Worm (Caenorhabditis elegans) whole organism, L3 larva: Measurements from ENCODE around the gene tin-10.

Source experiments
- ZK546.5 ChIP-seq: sonication (generic microtip); optimal IDR thresholded peaks from 2 replicates; lab custom pipeline; 2017; ENCODE audit warnings: missing biosample characterization, missing genetic modification characterization
- aly-2 ChIP-seq: fragments of 150-350 bp; optimal IDR thresholded peaks from 2 replicates; lab custom pipeline; 2014; ENCODE audit warnings: missing biosample characterization, missing genetic modification characterization
- ceh-16 ChIP-seq: sonication (generic microtip); optimal IDR thresholded peaks from 2 replicates; lab custom pipeline; 2017; ENCODE audit warnings: missing biosample characterization, missing genetic modification characterization
- ceh-28 ChIP-seq: fragments of 150-350 bp; optimal IDR thresholded peaks from 2 replicates; lab custom pipeline; 2014; ENCODE audit warnings: missing biosample characterization, missing genetic modification reagents, missing genetic modification characterization
- ceh-82 ChIP-seq: fragments of 150-350 bp; optimal IDR thresholded peaks from 2 replicates; lab custom pipeline; 2014; ENCODE audit warnings: missing biosample characterization, missing genetic modification characterization
- ceh-9 ChIP-seq: sonication (generic microtip); optimal IDR thresholded peaks from 2 replicates; lab custom pipeline; 2018; ENCODE audit warnings: missing biosample characterization, missing genetic modification characterization
- egl-27 ChIP-seq: sonication (generic microtip); optimal IDR thresholded peaks from 4 replicates; lab custom pipeline; 2017; ENCODE audit warnings: missing biosample characterization, missing genetic modification reagents, missing genetic modification characterization
- elt-1 ChIP-seq: fragments of 150-350 bp; optimal IDR thresholded peaks from 2 replicates; lab custom pipeline; 2014; ENCODE audit warnings: missing biosample characterization, missing genetic modification characterization
- elt-2 ChIP-seq: sonication (generic microtip); optimal IDR thresholded peaks from 2 replicates; lab custom pipeline; 2016; ENCODE audit warnings: missing genetic modification reagents, mild to moderate bottlenecking, missing genetic modification characterization, missing compliant biosample characterization
- elt-3 ChIP-seq, 3 experiments: fragments of 150-350 bp in 1 of 3; sonication (generic microtip) in 2 of 3; optimal IDR thresholded peaks; 2 replicates in 2 of 3; 4 replicates in 1 of 3; lab custom pipeline; 2014 to 2017; ENCODE audit warnings: missing biosample characterization in 3 of 3, missing genetic modification characterization in 3 of 3
- eor-1 ChIP-seq, 2 experiments: fragments of 150-350 bp; optimal IDR thresholded peaks; 2 replicates each; lab custom pipeline; 2014 to 2018; ENCODE audit warnings: missing biosample characterization in 2 of 2, missing genetic modification characterization in 2 of 2
- fkh-10 ChIP-seq: sonication (generic microtip); optimal IDR thresholded peaks from 2 replicates; lab custom pipeline; 2017; ENCODE audit warnings: missing biosample characterization, missing genetic modification reagents, missing genetic modification characterization
- hmg-11 ChIP-seq: sonication (generic microtip); optimal IDR thresholded peaks from 2 replicates; lab custom pipeline; 2016; ENCODE audit warnings: missing genetic modification characterization, missing compliant biosample characterization
- jun-1 ChIP-seq: fragments of 150-350 bp; optimal IDR thresholded peaks from 2 replicates; lab custom pipeline; 2014; ENCODE audit warnings: missing biosample characterization, missing genetic modification reagents, missing genetic modification characterization
- lin-15B ChIP-seq: fragments of 150-350 bp; optimal IDR thresholded peaks from 2 replicates; lab custom pipeline; 2014; ENCODE audit warnings: missing biosample characterization, missing genetic modification characterization
- lin-39 ChIP-seq: fragments of 150-350 bp; optimal IDR thresholded peaks from 2 replicates; lab custom pipeline; 2018; ENCODE audit warnings: missing biosample characterization, missing genetic modification reagents, missing genetic modification characterization
- lsy-12 ChIP-seq: sonication (generic microtip); optimal IDR thresholded peaks from 2 replicates; lab custom pipeline; 2016; ENCODE audit warnings: mild to moderate bottlenecking, missing genetic modification characterization, missing compliant biosample characterization
- mml-1 ChIP-seq: fragments of 150-350 bp; sonication (generic microtip); optimal IDR thresholded peaks from 3 replicates; lab custom pipeline; 2014; ENCODE audit warnings: missing biosample characterization, missing genetic modification characterization
- nfya-1 ChIP-seq: sonication (generic microtip); optimal IDR thresholded peaks from 2 replicates; lab custom pipeline; 2017; ENCODE audit warnings: missing genetic modification characterization, mild to moderate bottlenecking, missing compliant biosample characterization, antibody characterized with exemption, moderate library complexity; ENCODE audit not compliant: insufficient read depth
- nhr-11 ChIP-seq: fragments of 150-350 bp; optimal IDR thresholded peaks from 2 replicates; lab custom pipeline; 2014; ENCODE audit warnings: missing biosample characterization, missing genetic modification characterization
- nhr-23 ChIP-seq: fragments of 150-350 bp; optimal IDR thresholded peaks from 2 replicates; lab custom pipeline; 2014; ENCODE audit warnings: missing biosample characterization, missing genetic modification reagents, missing genetic modification characterization
- nhr-237 ChIP-seq: fragments of 150-350 bp; optimal IDR thresholded peaks from 2 replicates; lab custom pipeline; 2014; ENCODE audit warnings: missing biosample characterization, missing genetic modification characterization
- nhr-43 ChIP-seq: sonication (generic microtip); optimal IDR thresholded peaks from 2 replicates; lab custom pipeline; 2016; ENCODE audit warnings: mild to moderate bottlenecking, missing genetic modification characterization, missing compliant biosample characterization; ENCODE audit not compliant: poor library complexity, severe bottlenecking
- nhr-67 ChIP-seq: fragments of 150-350 bp; optimal IDR thresholded peaks from 2 replicates; lab custom pipeline; 2014; ENCODE audit warnings: missing biosample characterization, missing genetic modification characterization
- nhr-76 ChIP-seq: fragments of 150-350 bp; sonication (generic microtip); optimal IDR thresholded peaks from 5 replicates; lab custom pipeline; 2014; ENCODE audit warnings: missing biosample characterization, missing genetic modification characterization
- nhr-77 ChIP-seq: fragments of 150-350 bp; optimal IDR thresholded peaks from 2 replicates; lab custom pipeline; 2014; ENCODE audit warnings: missing biosample characterization, missing genetic modification characterization
- pha-4 ChIP-seq: fragments of 150-350 bp; optimal IDR thresholded peaks from 2 replicates; lab custom pipeline; 2014; ENCODE audit warnings: missing biosample characterization, missing genetic modification reagents, missing genetic modification characterization
- pqm-1 ChIP-seq: fragments of 150-350 bp; optimal IDR thresholded peaks from 2 replicates; lab custom pipeline; 2017; ENCODE audit warnings: missing biosample characterization, missing genetic modification characterization, inconsistent platforms
- sea-2 ChIP-seq: fragments of 150-350 bp; sonication (generic microtip); optimal IDR thresholded peaks from 4 replicates; lab custom pipeline; 2014; ENCODE audit warnings: missing biosample characterization, missing genetic modification reagents, missing genetic modification characterization
- tbx-2 ChIP-seq: sonication (generic microtip); optimal IDR thresholded peaks from 2 replicates; lab custom pipeline; 2016; ENCODE audit warnings: mild to moderate bottlenecking, missing genetic modification characterization, missing compliant biosample characterization
- unc-39 ChIP-seq: sonication (generic microtip); optimal IDR thresholded peaks from 4 replicates; lab custom pipeline; 2017; ENCODE audit warnings: missing biosample characterization, missing genetic modification characterization
- unc-62 ChIP-seq: fragments of 150-350 bp; sonication (generic microtip); optimal IDR thresholded peaks from 4 replicates; lab custom pipeline; 2014; ENCODE audit warnings: missing biosample characterization, missing genetic modification reagents, missing genetic modification characterization
- ztf-11 ChIP-seq: fragments of 150-350 bp; optimal IDR thresholded peaks from 2 replicates; lab custom pipeline; 2014; ENCODE audit warnings: missing biosample characterization, missing genetic modification characterization
- ztf-4 ChIP-seq: fragments of 150-350 bp; optimal IDR thresholded peaks from 2 replicates; lab custom pipeline; 2014; ENCODE audit warnings: missing biosample characterization, missing genetic modification characterization

Gene tin-10

ce11 chrIII:11508816-11509215 lies 6.2 kb upstream of the tin-10 start, which contains the start of gene Y66D12A.19:
Gene Y66D12A.19 (plus strand): TSS chrIII:11509081.
- no peak for TF ChIP-seq ceh-82 (tag; lab: Kevin White, UChicago)

ce11 chrIII:11505621-11506020 lies 3.0 kb upstream of the tin-10 start:
- TF ChIP-seq ZK546.5 (tag; lab: Kevin White, UChicago) (no peak), hmg-11 (tag; lab: Kevin White, UChicago) (no peak), egl-27 (tag; lab: Kevin White, UChicago) (no peak), nhr-11 (tag; lab: Kevin White, UChicago) (no peak), aly-2 (tag; lab: Kevin White, UChicago) (no peak), ztf-4 (tag; lab: Kevin White, UChicago) (no peak), nhr-23 (tag; lab: Kevin White, UChicago) (no peak), ceh-28 (no peak), nhr-237 (no peak), elt-3 (tag; optimal IDR thresholded peaks at IDR 0.05; lab: Kevin White, UChicago) (no peak)

- TF ChIP-seq aly-2 (tag; lab: Kevin White, UChicago) (no peak), pha-4 (tag; lab: Kevin White, UChicago) (peak; percentile 45), lin-15B (tag; lab: Kevin White, UChicago) (peak; percentile 59), lsy-12 (tag; lab: Kevin White, UChicago) (no peak), nfya-1 (tag; lab: Kevin White, UChicago) (peak; percentile 54)
Observed at ce11 chrIII:11505213-11505612, 2.6 kb upstream of the tin-10 start, which contains the start of the genes Y66D12A.21 and spe-6. Gene Y66D12A.21 (minus strand): TSS chrIII:11505302. Gene spe-6 (plus strand): TSS chrIII:11505488.

ce11 chrIII:11500647-11501046 lies 2.0 kb downstream of the tin-10 start, which contains the start of gene nars-2:
Gene nars-2 (minus strand): TSS chrIII:11500747.
- TF ChIP-seq nfya-1 (tag; lab: Kevin White, UChicago): no peak
- TF ChIP-seq nhr-43 (tag; lab: Kevin White, UChicago): no peak
- TF ChIP-seq jun-1 (tag; lab: Kevin White, UChicago): no peak
- no peak for TF ChIP-seq egl-27 (tag; lab: Kevin White, UChicago)
- TF ChIP-seq ztf-11 (tag; lab: Kevin White, UChicago): no peak
- no peak for TF ChIP-seq lin-39
- TF ChIP-seq mml-1 (tag; lab: Kevin White, UChicago): no peak
- TF ChIP-seq nhr-76: no peak
- TF ChIP-seq tbx-2 (tag; lab: Kevin White, UChicago): no peak
- TF ChIP-seq ztf-4 (tag; lab: Kevin White, UChicago): no peak
- TF ChIP-seq nhr-23 (tag; lab: Kevin White, UChicago): no peak
- TF ChIP-seq nhr-11 (tag; lab: Kevin White, UChicago): no peak
- no peak for TF ChIP-seq aly-2 (tag; lab: Kevin White, UChicago)
- TF ChIP-seq fkh-10 (GFP tag; lab: Kevin White, UChicago): no peak
- TF ChIP-seq sea-2 (GFP tag; lab: Kevin White, UChicago): no peak
- no peak for TF ChIP-seq ceh-16
- TF ChIP-seq ZK546.5 (tag; lab: Kevin White, UChicago): no peak
- TF ChIP-seq, all 47 proteins: peak for 0

- TF ChIP-seq jun-1 (tag; lab: Kevin White, UChicago) (peak; percentile 45), unc-39 (tag; lab: Kevin White, UChicago) (no peak), elt-2 (peak; percentile 84), eor-1 (tag; optimal IDR thresholded peaks at IDR 0.05; lab: Kevin White, UChicago) (no peak), pqm-1 (tag; lab: Kevin White, UChicago) (peak; percentile 73), pha-4 (tag; lab: Kevin White, UChicago) (peak; percentile 21)
Observed at ce11 chrIII:11496496-11496895, 6.2 kb downstream of the tin-10 start, which contains the start of gene Y66D12A.24. Gene Y66D12A.24 (plus strand): TSS chrIII:11496865.

- no peak for TF ChIP-seq ceh-9 (tag; lab: Kevin White, UChicago)
- TF ChIP-seq nhr-67: no peak
- TF ChIP-seq nhr-77: no peak
- no peak for TF ChIP-seq ceh-16
- no peak for TF ChIP-seq unc-62 (GFP tag; lab: Kevin White, UChicago)
- no peak for TF ChIP-seq lsy-12 (tag; lab: Kevin White, UChicago)
- no peak for TF ChIP-seq elt-1
- TF ChIP-seq ceh-82 (tag; lab: Kevin White, UChicago): no peak
- no peak for TF ChIP-seq pqm-1 (tag; lab: Kevin White, UChicago)
- no peak for TF ChIP-seq nhr-43 (tag; lab: Kevin White, UChicago)
- no peak for TF ChIP-seq ztf-4 (tag; lab: Kevin White, UChicago)
Observed at ce11 chrIII:11492489-11492888, 10.2 kb downstream of the tin-10 start.
